Fruit fly (Drosophila melanogaster): ENCODE measurements around the gene Ass.

- TF ChIP-seq Sox102F (GFP tag; optimal IDR thresholded peaks at IDR 0.05) (no peak), CG32006 (GFP tag; optimal IDR thresholded peaks at IDR 0.05) (no peak), CG6792 (GFP tag; optimal IDR thresholded peaks at IDR 0.05) (no peak), CG34406 (GFP tag; optimal IDR thresholded peaks at IDR 0.05) (no peak), CG6163 (GFP tag; IDR thresholded peaks at IDR 0.05) (no peak)
Observed at dm6 chr3R:6597922-6598321, 46.3 kb downstream of the Ass start, which contains the start of gene CG1138.
